Fruit fly (Drosophila melanogaster) S2 (cell line): ENCODE results near the gene Slh.
A peak's percentile ranks its signal among the peaks of the same experiment; 100 is the strongest.

Source experiments
- CG8478 ChIP-seq: fragments of >200 bp; optimal IDR thresholded peaks from 2 replicates; lab custom pipeline; 2018
- CTCF ChIP-seq, 2 experiments: fragments of >200 bp; optimal IDR thresholded peaks; 2 replicates each; lab custom pipeline; 2018

Gene Slh

DNA sequence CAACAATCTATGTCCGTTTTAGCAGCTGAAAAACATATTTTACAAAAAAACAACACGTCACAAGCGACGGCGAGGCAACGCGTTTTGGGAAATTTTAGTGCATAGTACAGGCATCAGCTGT is at the start of gene Slh:
Gene Slh, minus strand, starts transcription at position 101 of the 121 bp plus-strand sequence.
- TF ChIP-seq CG8478 (lab: Kevin White, UChicago) (no peak), CTCF (optimal IDR thresholded peaks at IDR 0.05; lab: Kevin White, UChicago) (no peak)

DNA sequence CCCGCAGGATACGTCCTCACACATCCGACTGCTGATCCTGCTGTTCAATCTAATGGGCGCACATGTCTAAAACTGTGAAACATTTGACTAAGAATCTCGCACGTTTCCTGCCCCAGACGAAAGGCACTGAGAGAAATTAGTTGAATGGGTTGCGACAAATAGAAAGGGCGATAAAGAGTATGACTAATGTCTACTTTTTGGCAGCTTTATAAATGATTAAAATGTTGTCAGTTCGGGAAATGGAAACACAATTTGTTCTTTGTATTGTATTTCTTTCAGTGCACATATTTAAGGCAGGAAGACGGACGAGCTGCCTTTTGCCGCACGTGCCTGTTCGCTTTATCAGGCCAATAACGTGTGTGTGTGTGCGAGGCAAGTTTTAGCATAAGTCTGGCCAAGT is 35.6 kb upstream of the Slh start:
- no peak for TF ChIP-seq CG8478 (lab: Kevin White, UChicago)

DNA sequence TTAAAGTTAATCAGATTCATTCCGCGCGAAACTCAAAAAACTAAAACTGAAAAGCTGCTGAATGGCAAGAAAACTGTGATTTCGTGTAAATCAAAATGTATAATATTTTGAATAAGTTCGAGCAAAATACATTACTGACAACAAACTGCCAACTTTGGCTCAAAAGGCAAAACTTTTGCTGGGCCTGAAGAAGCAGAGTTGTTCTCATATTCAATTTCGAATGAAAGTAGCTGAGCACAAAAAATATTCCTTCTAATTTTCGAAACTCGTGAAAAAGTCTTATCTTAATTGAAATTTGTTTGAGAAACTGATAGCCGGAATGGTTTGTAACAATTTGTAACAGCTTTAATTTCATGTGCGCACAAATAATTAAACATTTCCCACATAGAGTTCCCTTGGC is 25.5 kb upstream of the Slh start, which contains the start of gene CG3528:
Gene CG3528, minus strand, starts transcription at position 101 of the 400 bp plus-strand sequence.
- TF ChIP-seq CG8478 (lab: Kevin White, UChicago) (no peak), CTCF (optimal IDR thresholded peaks at IDR 0.05; lab: Kevin White, UChicago) (no peak)

DNA sequence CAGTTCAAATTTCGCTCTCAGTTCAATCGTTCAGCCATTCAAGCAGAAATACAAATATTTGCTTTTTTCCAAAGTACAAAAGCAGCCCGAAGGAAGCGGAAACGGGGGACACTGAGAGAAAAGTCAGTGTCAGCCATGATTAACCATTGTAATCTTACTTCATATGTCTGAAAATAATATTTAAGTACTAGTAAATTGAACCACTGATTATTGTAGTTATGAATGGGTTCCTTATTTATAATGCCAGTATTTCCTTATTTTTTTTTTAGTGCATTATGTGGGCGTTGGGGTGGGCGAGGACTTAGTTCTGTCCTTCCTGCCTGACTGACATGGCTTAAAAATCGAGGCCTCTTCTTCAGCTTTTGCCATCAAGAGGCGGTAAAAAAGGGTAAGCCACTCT is 9.4 kb upstream of the Slh start:
- no peak for TF ChIP-seq CG8478 (lab: Kevin White, UChicago)
- no peak for TF ChIP-seq CTCF (optimal IDR thresholded peaks at IDR 0.05; lab: Kevin White, UChicago)

DNA sequence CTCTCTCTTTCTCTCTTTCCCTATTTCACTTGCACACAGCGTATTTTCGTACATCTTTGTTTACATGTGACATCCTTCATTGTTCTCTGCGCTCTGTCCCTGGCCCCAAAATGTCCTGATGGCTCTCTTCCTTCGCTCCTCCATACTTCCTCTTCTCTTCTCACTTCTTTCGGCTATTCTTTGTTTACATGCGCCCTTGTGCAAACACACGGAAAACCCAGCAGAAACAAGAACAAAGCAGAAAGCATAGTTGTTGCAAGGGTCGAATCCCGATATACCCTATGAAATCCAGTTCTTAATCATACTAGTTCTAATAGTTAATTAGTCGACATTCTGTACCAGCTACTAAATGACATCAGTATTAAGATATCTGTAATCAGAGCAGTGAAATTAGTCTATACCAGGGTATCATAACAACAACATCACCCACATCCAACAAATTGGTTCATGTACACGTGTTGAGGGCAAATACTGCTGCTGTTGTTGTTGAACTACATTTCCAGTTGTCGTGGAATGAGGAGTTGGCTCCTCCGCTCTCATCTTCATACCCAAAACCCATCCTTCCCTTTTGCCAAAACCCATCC is 2.1 kb upstream of the Slh start:
- no peak for TF ChIP-seq CG8478 (lab: Kevin White, UChicago)
- no peak for TF ChIP-seq CTCF (optimal IDR thresholded peaks at IDR 0.05; lab: Kevin White, UChicago)

DNA sequence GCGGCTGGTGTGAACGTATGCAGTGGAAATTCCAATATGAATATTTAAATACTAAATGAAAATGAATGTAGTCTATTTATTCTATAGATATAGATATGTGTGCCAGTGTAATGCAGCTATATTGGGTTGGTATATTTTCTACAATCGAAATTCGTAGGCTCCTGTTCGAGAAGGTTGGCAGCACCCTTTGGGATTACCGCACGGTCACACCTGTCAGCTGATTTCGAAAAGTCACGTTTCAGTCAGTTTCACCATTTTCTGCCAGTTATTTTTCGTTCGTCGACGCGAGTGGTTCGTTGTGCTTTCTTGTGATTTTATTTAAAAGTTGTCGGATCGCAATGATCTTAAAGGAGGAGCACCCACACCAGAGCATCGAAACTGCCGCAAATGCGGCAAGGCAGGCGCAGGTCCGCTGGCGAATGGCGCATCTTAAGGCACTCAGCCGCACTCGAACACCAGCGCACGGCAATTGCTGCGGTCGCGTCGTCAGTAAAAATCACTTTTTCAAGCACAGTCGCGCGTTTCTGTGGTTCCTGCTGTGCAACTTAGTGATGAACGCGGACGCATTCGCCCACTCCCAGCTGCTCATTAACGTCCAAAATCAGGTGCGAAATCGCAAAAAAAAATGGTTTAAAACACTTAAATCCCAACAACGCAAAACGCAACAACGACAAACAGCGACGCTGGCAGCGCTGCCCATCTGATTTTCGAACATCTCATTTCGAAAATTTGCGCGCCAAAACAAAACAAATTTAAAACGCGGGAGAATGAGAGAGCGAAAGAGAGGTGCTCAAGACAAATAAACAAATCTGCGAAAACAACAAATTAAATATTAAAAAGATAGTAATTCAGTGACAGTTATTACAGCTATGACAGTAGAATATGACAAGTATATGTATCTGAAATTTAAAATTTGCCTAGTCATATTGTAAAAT is 488 bp upstream of the Slh start, which contains the start of gene oaf:
Gene oaf, plus strand, starts transcription at position 264 of the 935 bp plus-strand sequence.
- TF ChIP-seq CG8478 (lab: Kevin White, UChicago) (no peak), CTCF (optimal IDR thresholded peaks at IDR 0.05; lab: Kevin White, UChicago) (peak; percentile 15 to 33)

DNA sequence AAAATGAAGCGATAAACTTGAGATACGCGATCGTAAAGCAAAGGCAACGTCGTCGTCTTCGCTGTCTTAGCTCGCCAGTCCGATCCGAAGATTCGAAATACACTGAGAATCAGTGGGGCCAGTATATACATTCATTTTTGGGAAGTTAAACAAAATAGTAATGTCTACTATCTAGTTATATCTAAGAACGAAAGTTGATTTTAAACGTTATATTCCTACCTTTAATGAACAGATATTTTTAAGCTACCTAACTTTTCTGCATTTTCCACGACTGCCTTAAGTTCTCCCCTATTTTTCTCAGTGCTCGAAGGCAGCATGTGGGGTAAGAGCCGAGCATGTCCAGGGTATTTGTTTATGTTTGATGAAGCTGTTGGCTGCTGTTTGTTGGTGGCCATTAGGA is 5.6 kb downstream of the Slh start:
- no peak for TF ChIP-seq CTCF (optimal IDR thresholded peaks at IDR 0.05; lab: Kevin White, UChicago)
- TF ChIP-seq CG8478 (lab: Kevin White, UChicago), result no peak

DNA sequence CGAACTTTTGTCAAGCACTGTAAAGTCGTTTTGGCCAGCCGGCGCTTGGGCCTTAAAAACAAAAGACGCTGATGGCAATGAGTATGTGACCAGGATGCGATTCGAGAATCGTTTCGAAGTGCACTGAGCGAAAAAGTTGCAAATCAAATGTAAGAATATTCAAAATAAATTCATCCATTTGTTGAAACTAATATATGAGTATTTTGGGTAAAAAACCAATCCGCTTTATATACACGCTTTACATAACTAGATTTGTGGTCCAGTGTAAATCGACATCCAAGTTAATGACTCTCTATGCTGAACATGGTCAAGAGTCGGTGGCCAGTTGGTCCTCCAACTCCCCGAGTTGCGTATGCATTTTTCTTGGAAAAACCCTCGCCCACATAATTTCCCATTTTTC is 7.2 kb downstream of the Slh start:
- TF ChIP-seq CTCF (optimal IDR thresholded peaks at IDR 0.05; lab: Kevin White, UChicago), result no peak
- TF ChIP-seq CG8478 (lab: Kevin White, UChicago), result no peak

DNA sequence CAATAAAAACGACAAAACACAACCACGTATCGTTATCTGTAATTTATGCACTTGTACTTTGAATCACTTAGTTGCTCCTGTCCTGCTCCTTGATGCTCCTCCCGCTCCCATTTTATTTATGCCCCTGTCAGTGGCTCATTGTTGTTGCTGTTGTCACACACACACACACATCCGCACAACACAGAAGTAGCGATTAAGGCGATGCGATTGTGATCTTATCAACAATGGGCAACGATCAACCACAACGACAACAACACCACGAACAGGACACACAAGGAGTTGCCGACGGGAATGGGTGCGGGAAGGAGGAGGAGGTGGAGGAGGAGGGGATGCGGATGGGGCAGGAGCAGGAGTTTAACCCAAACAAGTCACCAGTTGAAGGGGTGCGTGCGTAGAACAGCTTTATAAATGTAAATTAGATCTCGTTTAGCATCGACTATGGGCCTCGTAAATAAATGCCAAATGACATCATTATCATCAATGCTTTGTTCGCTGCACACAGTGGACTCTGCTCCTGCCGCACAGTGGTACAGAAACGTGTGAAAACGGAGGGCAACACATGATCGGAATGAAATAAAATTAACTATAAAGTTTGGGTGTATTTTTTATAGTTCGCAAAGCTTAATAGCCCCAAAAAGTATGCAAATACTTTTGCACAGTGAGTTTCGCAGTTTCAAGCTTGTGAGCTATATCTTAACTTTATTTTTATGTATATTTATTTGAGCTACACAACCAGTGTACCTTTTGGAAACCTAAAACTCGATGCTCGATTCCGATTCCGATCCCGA is 8.6 kb downstream of the Slh start:
- TF ChIP-seq CTCF (optimal IDR thresholded peaks at IDR 0.05; lab: Kevin White, UChicago), result no peak
- no peak for TF ChIP-seq CG8478 (lab: Kevin White, UChicago)

DNA sequence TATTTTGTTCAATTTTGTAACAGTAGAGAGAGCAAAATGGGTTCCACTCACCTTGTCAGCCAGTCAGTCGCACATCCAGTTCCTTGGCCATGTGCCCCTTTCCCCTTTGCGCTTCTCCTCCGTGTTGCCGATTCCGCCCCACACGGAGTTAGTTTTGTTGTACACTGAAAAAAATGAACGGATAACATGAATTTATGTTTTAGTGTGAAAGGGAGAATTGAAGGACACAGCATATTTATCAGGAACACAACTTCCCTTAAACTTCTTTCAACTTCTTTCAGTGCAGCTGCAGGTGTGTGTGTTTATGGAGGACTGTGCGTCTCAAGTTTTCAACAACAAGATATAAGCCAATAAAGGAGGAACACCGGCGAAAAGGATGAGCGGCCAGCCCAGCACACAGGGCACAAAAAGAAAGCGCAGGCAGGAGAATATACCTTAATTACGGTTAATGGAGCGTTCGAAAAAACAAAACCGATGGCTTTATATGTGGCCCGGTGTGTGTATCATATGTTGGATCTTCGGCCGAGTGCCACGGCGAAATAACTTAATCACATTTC is 11.2 kb downstream of the Slh start:
- TF ChIP-seq CG8478 (lab: Kevin White, UChicago), result no peak

DNA sequence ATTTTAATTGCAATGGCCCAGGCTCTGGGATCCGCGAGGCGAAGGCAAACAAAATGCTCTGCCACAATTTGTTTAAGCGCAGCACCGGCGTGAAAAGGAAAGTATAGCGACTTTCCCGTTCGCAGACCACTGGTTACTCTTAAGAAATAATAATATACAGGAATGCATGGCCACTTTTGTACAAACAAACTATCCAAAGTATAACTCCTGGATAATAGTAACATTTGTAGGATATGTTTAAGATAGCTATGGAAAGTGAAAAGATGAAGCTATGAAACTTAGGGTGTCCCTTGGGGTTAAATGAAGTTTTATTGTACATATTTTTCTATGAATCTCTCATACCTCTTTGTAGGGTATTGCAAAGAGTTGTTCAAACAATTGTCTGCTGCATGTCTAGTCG is 14.1 kb downstream of the Slh start:
- TF ChIP-seq CTCF (optimal IDR thresholded peaks at IDR 0.05; lab: Kevin White, UChicago) (no peak), CG8478 (lab: Kevin White, UChicago) (no peak)

DNA sequence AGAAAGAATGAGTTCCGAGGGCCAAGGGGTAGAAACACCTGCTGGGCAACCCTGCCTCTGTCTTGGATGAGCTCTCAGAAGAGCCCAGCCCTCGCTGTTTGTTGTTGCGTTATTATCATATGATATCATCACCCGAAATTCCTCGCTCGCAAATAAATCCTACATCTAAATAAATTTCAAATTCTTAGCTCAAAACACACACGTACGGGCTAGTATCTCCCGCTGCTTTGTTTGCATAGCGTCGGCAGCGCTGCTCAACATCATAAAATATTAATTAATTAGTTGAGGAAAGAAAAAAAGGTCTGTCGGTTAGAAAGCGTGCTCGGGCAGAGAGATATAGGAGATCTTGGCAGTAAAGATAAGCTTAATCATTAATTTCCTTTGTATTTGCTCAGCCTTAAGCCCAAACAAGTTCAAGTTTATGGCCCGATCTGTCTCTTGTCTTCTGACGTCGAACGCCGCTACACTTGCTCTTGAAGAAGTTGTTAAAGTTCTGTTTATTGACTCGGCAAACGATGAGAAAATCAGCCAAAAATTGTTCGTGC is 18.6 kb downstream of the Slh start:
- TF ChIP-seq CG8478 (lab: Kevin White, UChicago), result no peak
- TF ChIP-seq CTCF (optimal IDR thresholded peaks at IDR 0.05; lab: Kevin White, UChicago), result no peak

DNA sequence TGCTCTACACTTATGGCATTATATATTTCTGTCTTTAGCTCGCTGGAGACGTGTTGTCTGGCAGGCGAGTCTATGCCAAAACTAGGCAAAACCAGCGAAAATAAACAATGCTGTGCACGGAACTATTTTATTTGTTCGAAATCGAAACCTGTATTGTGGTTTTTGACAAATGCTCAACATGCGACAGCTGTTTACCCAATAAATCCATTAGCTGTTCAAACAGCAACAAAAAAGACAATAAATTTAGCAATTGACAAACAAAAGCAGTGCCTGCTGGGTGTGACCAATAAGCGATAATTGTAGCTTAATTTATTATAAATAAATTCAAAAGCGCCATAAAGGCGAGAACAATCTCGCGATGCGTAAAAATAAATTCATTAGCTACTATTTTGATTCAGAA is 19.7 kb downstream of the Slh start:
- TF ChIP-seq CG8478 (lab: Kevin White, UChicago) (no peak), CTCF (optimal IDR thresholded peaks at IDR 0.05; lab: Kevin White, UChicago) (no peak)

DNA sequence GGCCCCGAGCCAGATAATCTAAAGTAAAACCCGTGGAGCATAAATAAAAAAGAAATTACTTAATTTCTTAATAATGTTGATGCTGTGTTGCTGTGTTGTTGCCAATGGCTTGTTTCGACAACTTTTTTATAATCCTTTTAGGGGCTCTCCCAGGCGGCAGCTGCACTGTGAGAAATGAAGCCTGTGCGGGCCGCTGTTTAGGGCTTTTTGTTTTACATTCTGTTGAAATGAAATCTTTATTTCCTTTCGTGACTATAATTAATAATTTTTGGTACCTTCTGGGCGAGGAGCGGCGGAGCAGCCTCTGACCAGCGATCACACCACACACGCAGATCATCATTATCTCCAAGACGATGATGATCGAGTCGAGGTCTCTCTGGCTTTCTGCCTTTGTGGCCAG is 21.9 kb downstream of the Slh start:
- TF ChIP-seq CTCF (optimal IDR thresholded peaks at IDR 0.05; lab: Kevin White, UChicago) (no peak), CG8478 (lab: Kevin White, UChicago) (no peak)
